In genomic region chrX:8676631-8677224, dm6 we compare ENCODE assay signal across 3 fruit fly cellular contexts.
TF ChIP-seq lines count a peak whose summit lies in the region.

TSS of gene Rubicon (plus strand) at chrX:8677063.

TF ChIP-seq in whole organism, embryonic, 481 proteins besides CTCF, POLR2A, EP300 and RAD21 (continued from another document and continues in another):
- TF ChIP-seq twi (tag; optimal IDR thresholded peaks at IDR 0.05; lab: Kevin White, UChicago) (no peak), Hmx (GFP tag; optimal IDR thresholded peaks at IDR 0.05; lab: Kevin White, UChicago) (no peak), Ets65A (GFP tag; lab: Kevin White, UChicago) (no peak), ind (GFP tag; optimal IDR thresholded peaks at IDR 0.05; lab: Kevin White, UChicago) (peak; percentile 20), CG4404 (GFP tag; IDR thresholded peaks at IDR 0.05; lab: Robert Waterston, UW) (no peak), CG13894 (tag; optimal IDR thresholded peaks at IDR 0.05; lab: Kevin White, UChicago) (peak; percentile 84), Ravus (GFP tag; IDR thresholded peaks at IDR 0.05; lab: Robert Waterston, UW) (no peak), odd (GFP tag; optimal IDR thresholded peaks at IDR 0.05; lab: Kevin White, UChicago) (no peak), Gsc (GFP tag; IDR thresholded peaks at IDR 0.05; lab: Robert Waterston, UW) (no peak), PHDP (tag; optimal IDR thresholded peaks at IDR 0.05; lab: Kevin White, UChicago) (peak; percentile 20), Mad (GFP tag; optimal IDR thresholded peaks at IDR 0.05; lab: Kevin White, UChicago) (peak; percentile 7), run (tag; optimal IDR thresholded peaks at IDR 0.05; lab: Kevin White, UChicago) (no peak), CG6813 (GFP tag; optimal IDR thresholded peaks at IDR 0.05; lab: Kevin White, UChicago) (no peak), crol (GFP tag; IDR thresholded peaks at IDR 0.05; lab: Robert Waterston, UW) (no peak), CG15269 (tag; optimal IDR thresholded peaks at IDR 0.05; lab: Kevin White, UChicago) (peak; percentile 11), pum (GFP tag; optimal IDR thresholded peaks at IDR 0.05; lab: Kevin White, UChicago) (peak; percentile 16), tll (GFP tag; optimal IDR thresholded peaks at IDR 0.05; lab: Kevin White, UChicago) (no peak), CG6791 (GFP tag; IDR thresholded peaks at IDR 0.05; lab: Robert Waterston, UW; ENCODE audit: partially characterized antibody) (peak; percentile 87), lab (GFP tag; optimal IDR thresholded peaks at IDR 0.05; lab: Kevin White, UChicago) (peak; percentile 56), ac (GFP tag; optimal IDR thresholded peaks at IDR 0.05; lab: Kevin White, UChicago) (no peak), hbn (GFP tag; IDR thresholded peaks at IDR 0.05; lab: Robert Waterston, UW; ENCODE audit: partially characterized antibody) (peak; percentile 86), CG32767 (GFP tag; IDR thresholded peaks at IDR 0.05; lab: Robert Waterston, UW) (no peak), chif (GFP tag; optimal IDR thresholded peaks at IDR 0.05; lab: Kevin White, UChicago) (peak in 1 of 2 experiments; percentile 29), CG13123 (GFP tag; optimal IDR thresholded peaks at IDR 0.05; lab: Kevin White, UChicago) (no peak), CG33557 (GFP tag; optimal IDR thresholded peaks at IDR 0.05; lab: Kevin White, UChicago) (peak; percentile 28), usp (GFP tag; optimal IDR thresholded peaks at IDR 0.05; lab: Kevin White, UChicago) (no peak), CG10654 (GFP tag; optimal IDR thresholded peaks at IDR 0.05; lab: Kevin White, UChicago) (no peak), CG2202 (tag; optimal IDR thresholded peaks at IDR 0.05; lab: Kevin White, UChicago) (peak; percentile 1), CG9609 (GFP tag; optimal IDR thresholded peaks at IDR 0.05; lab: Kevin White, UChicago) (no peak), CG30431 (GFP tag; optimal IDR thresholded peaks at IDR 0.05; lab: Kevin White, UChicago) (no peak), Sin3A (optimal IDR thresholded peaks at IDR 0.05; lab: Kevin White, UChicago) (peak; percentile 8), Dll (GFP tag; IDR thresholded peaks at IDR 0.05; lab: Robert Waterston, UW; ENCODE audit: partially characterized antibody) (peak; percentile 89), stwl (tag; optimal IDR thresholded peaks at IDR 0.05; lab: Kevin White, UChicago) (peak; percentile 84), psq (GFP tag; optimal IDR thresholded peaks at IDR 0.05; lab: Kevin White, UChicago) (no peak), CG14710 (tag; optimal IDR thresholded peaks at IDR 0.05; lab: Kevin White, UChicago) (peak; percentile 75), rib (GFP tag; IDR thresholded peaks at IDR 0.05; lab: Robert Waterston, UW) (no peak), CG15479 (GFP tag; optimal IDR thresholded peaks at IDR 0.05; lab: Kevin White, UChicago) (no peak), Poxn (GFP tag; IDR thresholded peaks at IDR 0.05; lab: Robert Waterston, UW) (no peak), CoRest (tag; optimal IDR thresholded peaks at IDR 0.05; lab: Kevin White, UChicago) (peak; percentile 53), CG2116 (GFP tag; optimal IDR thresholded peaks at IDR 0.05; lab: Kevin White, UChicago) (peak; percentile 91), zfh1 (GFP tag; IDR thresholded peaks at IDR 0.05; lab: Robert Waterston, UW) (peak; percentile 45; the same call in 1 of the 3 replicates), gem (tag; optimal IDR thresholded peaks at IDR 0.05; lab: Kevin White, UChicago) (peak; percentile 15), pan (optimal IDR thresholded peaks at IDR 0.05; lab: Kevin White, UChicago) (no peak), pan (GFP tag; optimal IDR thresholded peaks at IDR 0.05 in 1 of 2, IDR thresholded peaks at IDR 0.05 in 1 of 2) (peak in 1 of 2 experiments; percentile 18)

TF ChIP-seq in whole organism, prepupa, 60 proteins besides CTCF, POLR2A, EP300 and RAD21 (continued from another document):
- TF ChIP-seq CG31627 (GFP tag; optimal IDR thresholded peaks at IDR 0.05; lab: Kevin White, UChicago) (no peak), Sox14 (GFP tag; optimal IDR thresholded peaks at IDR 0.05; lab: Kevin White, UChicago) (peak; percentile 39), CG6808 (GFP tag; optimal IDR thresholded peaks at IDR 0.05; lab: Kevin White, UChicago) (peak; percentile 75), CG11294 (GFP tag; IDR thresholded peaks at IDR 0.05; lab: Robert Waterston, UW) (no peak), Smox (GFP tag; optimal IDR thresholded peaks at IDR 0.05; lab: Kevin White, UChicago) (no peak), CG9139 (GFP tag; optimal IDR thresholded peaks at IDR 0.05; lab: Kevin White, UChicago) (peak; percentile 79), Eip75B (GFP tag; optimal IDR thresholded peaks at IDR 0.05; lab: Kevin White, UChicago) (no peak), ss (GFP tag; optimal IDR thresholded peaks at IDR 0.05; lab: Kevin White, UChicago) (peak; percentile 67 to 71), fkh (GFP tag; optimal IDR thresholded peaks at IDR 0.05; lab: Kevin White, UChicago) (peak; percentile 62), Eip78C (GFP tag; lab: Kevin White, UChicago) (peak; percentile 19), esn (GFP tag; optimal IDR thresholded peaks at IDR 0.05; lab: Kevin White, UChicago) (peak; percentile 0), Met (GFP tag; optimal IDR thresholded peaks at IDR 0.05; lab: Kevin White, UChicago) (no peak), CG1621 (tag; optimal IDR thresholded peaks at IDR 0.05; lab: Kevin White, UChicago) (peak; percentile 77), topi (GFP tag; optimal IDR thresholded peaks at IDR 0.05; lab: Kevin White, UChicago) (no peak), Hr38 (GFP tag; optimal IDR thresholded peaks at IDR 0.05; lab: Kevin White, UChicago) (no peak), Eip93F (GFP tag; optimal IDR thresholded peaks at IDR 0.05; lab: Kevin White, UChicago) (no peak), CG32006 (GFP tag; optimal IDR thresholded peaks at IDR 0.05; lab: Kevin White, UChicago) (peak; percentile 41), Sox15 (GFP tag; optimal IDR thresholded peaks at IDR 0.05; lab: Kevin White, UChicago) (no peak), Sox102F (GFP tag; optimal IDR thresholded peaks at IDR 0.05; lab: Kevin White, UChicago) (no peak), CG6792 (GFP tag; optimal IDR thresholded peaks at IDR 0.05; lab: Kevin White, UChicago) (no peak), CG7368 (GFP tag; optimal IDR thresholded peaks at IDR 0.05; lab: Kevin White, UChicago) (no peak), CG6854 (GFP tag; optimal IDR thresholded peaks at IDR 0.05; lab: Kevin White, UChicago) (peak; percentile 5), Gug (GFP tag; IDR thresholded peaks at IDR 0.05; lab: Robert Waterston, UW) (peak; percentile 68), pdm3 (GFP tag; optimal IDR thresholded peaks at IDR 0.05; lab: Kevin White, UChicago) (peak; percentile 9), Lpt (GFP tag; optimal IDR thresholded peaks at IDR 0.05; lab: Kevin White, UChicago) (no peak), Hr4 (GFP tag; optimal IDR thresholded peaks at IDR 0.05; lab: Kevin White, UChicago) (no peak), CG10669 (GFP tag; optimal IDR thresholded peaks at IDR 0.05; lab: Kevin White, UChicago) (peak; percentile 60), CG10631 (GFP tag; optimal IDR thresholded peaks at IDR 0.05; lab: Kevin White, UChicago) (no peak), eg (GFP tag; IDR thresholded peaks at IDR 0.05; lab: Robert Waterston, UW) (peak; percentile 88), fd85E (GFP tag; optimal IDR thresholded peaks at IDR 0.05; lab: Kevin White, UChicago) (no peak), dsx (GFP tag; optimal IDR thresholded peaks at IDR 0.05; lab: Kevin White, UChicago; ENCODE audit: poor library complexity, severe bottlenecking) (peak; percentile 49), cyc (GFP tag; optimal IDR thresholded peaks at IDR 0.05; lab: Kevin White, UChicago) (peak; percentile 33), net (GFP tag; optimal IDR thresholded peaks at IDR 0.05; lab: Kevin White, UChicago) (no peak), Ets96B (tag; optimal IDR thresholded peaks at IDR 0.05; lab: Kevin White, UChicago) (peak; percentile 53), CG8319 (GFP tag; optimal IDR thresholded peaks at IDR 0.05; lab: Kevin White, UChicago) (no peak), CG8632 (GFP tag; optimal IDR thresholded peaks at IDR 0.05; lab: Kevin White, UChicago) (no peak), acj6 (GFP tag; optimal IDR thresholded peaks at IDR 0.05; lab: Kevin White, UChicago) (no peak), vri (GFP tag; optimal IDR thresholded peaks at IDR 0.05; lab: Kevin White, UChicago) (no peak), CG6276 (GFP tag; optimal IDR thresholded peaks at IDR 0.05; lab: Kevin White, UChicago) (peak; percentile 81), spab (GFP tag; optimal IDR thresholded peaks at IDR 0.05; lab: Kevin White, UChicago) (peak; percentile 58)

TF ChIP-seq in whole organism, wandering third instar larva, 38 proteins besides CTCF, POLR2A, EP300 and RAD21 (continued from another document):
- TF ChIP-seq Jra (GFP tag; optimal IDR thresholded peaks at IDR 0.05; lab: Kevin White, UChicago) (no peak), CG9705 (GFP tag; optimal IDR thresholded peaks at IDR 0.05; lab: Kevin White, UChicago) (peak; percentile 3)
